Worm (Caenorhabditis elegans): ENCODE data around the gene ttbk-6.

ttbk-6 gene

DNA sequence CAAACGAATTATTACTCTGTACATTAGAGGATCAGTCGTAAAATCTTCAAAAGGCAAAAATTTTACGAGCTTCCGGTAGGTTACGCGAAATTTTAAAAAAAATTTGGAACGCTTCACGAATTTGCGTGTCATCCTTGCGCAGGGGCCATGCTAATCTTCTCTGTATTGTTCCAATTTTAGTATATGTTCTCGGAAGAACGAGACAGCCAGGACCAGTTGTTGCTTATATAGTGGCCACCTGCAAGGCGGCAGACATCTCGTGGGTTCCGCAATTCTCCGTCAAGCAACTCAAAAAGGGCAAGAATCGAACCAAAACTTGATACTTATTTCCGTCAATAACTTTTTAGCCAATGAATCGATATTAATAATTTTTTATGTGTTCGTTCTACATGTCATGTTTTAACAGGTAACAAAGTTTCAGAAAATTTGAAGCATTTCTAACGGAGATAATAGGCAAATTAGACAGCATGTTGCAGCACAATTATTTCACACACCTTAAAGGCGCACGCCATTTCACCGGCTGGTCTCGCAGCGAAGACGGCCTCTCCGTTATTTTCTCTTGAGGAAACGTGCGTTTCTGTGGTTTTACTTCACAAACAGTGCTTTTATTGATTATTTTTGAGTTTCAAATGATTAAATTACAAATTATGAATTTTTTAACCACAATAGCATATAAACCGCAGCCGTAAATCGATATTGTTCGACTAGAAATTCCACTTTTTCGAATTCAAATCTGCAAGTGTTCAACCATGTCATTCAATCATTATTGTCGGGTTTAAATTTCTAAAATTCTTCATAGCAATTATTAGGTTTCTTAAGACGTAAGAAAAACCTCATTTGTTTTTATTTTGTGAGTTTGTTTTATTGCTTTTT lies 6.4 kb downstream of the ttbk-6 start (continued):
- peak; percentile 93 for TF ChIP-seq ZK185.1 (tag; optimal IDR thresholded peaks at IDR 0.05; ENCODE audit: poor library complexity, severe bottlenecking)
- TF ChIP-seq egl-18 (GFP tag; IDR thresholded peaks at IDR 0.05) = peak; percentile 78
- TF ChIP-seq T07F8.4 (tag; optimal IDR thresholded peaks at IDR 0.05) = peak; percentile 40
- no peak for TF ChIP-seq sdz-38 (tag; optimal IDR thresholded peaks at IDR 0.05)
- peak; percentile 19 for TF ChIP-seq nhr-179 (tag; optimal IDR thresholded peaks at IDR 0.05)
- peak; percentile 2 for TF ChIP-seq F55B11.4 (tag; optimal IDR thresholded peaks at IDR 0.05; ENCODE audit: borderline replicate concordance, insufficient read depth)
- TF ChIP-seq nhr-27 (tag; optimal IDR thresholded peaks at IDR 0.05) = no peak
- peak; percentile 54 for TF ChIP-seq gei-17 (GFP tag; optimal IDR thresholded peaks at IDR 0.05)
- peak; percentile 91 for TF ChIP-seq ekl-4 (GFP tag; IDR thresholded peaks at IDR 0.05)
- peak; percentile 94 for TF ChIP-seq snpc-1.1 (tag; optimal IDR thresholded peaks at IDR 0.05; ENCODE audit: insufficient read depth)
- TF ChIP-seq F37B4.10 (GFP tag; IDR thresholded peaks at IDR 0.05) = 0 out of 2 replicates have a peak, but pooled peaks have one; percentile 73
- no peak for TF ChIP-seq F39B2.1 (GFP tag; IDR thresholded peaks at IDR 0.05)
- peak; percentile 69 for TF ChIP-seq ztf-26 (tag; optimal IDR thresholded peaks at IDR 0.05)
- peak; percentile 13 for TF ChIP-seq ztf-3 (GFP tag; optimal IDR thresholded peaks at IDR 0.05)
- peak; percentile 94 for TF ChIP-seq lin-26 (GFP tag; IDR thresholded peaks at IDR 0.05)
- peak; percentile 88 for TF ChIP-seq pbrm-1 (GFP tag; IDR thresholded peaks at IDR 0.05)
- TF ChIP-seq F57C9.4 (tag; optimal IDR thresholded peaks at IDR 0.05) = no peak
- peak; percentile 73 for TF ChIP-seq ceh-79 (tag; optimal IDR thresholded peaks at IDR 0.05)
- TF ChIP-seq ceh-91 (GFP tag; IDR thresholded peaks at IDR 0.05) = no peak; the same call in 1 of the 2 replicates
- peak; percentile 62; the same call in 1 of the 2 replicates for TF ChIP-seq B0019.2 (GFP tag; conservative IDR thresholded peaks at IDR 0.05)
- TF ChIP-seq nfyb-1 (GFP tag; IDR thresholded peaks at IDR 0.05) = peak; percentile 94
- 0 out of 2 replicates have a peak, but pooled peaks have one; percentile 35 for TF ChIP-seq Y79H2A.3 (GFP tag; conservative IDR thresholded peaks at IDR 0.05)
- peak; percentile 91 for TF ChIP-seq ztf-28 (GFP tag; IDR thresholded peaks at IDR 0.05)
- TF ChIP-seq die-1 (tag; optimal IDR thresholded peaks at IDR 0.05) = peak; percentile 91
- peak; percentile 93 for TF ChIP-seq aptf-3 (GFP tag; IDR thresholded peaks at IDR 0.05)
- peak; percentile 83 for TF ChIP-seq ama-1 (optimal IDR thresholded peaks at IDR 0.05)
- peak; percentile 81 to 87 for TF ChIP-seq ama-1 (GFP tag; optimal IDR thresholded peaks at IDR 0.05)
- peak; percentile 86; the same call in 1 of the 2 replicates for TF ChIP-seq cebp-2 (GFP tag; IDR thresholded peaks at IDR 0.05)
- TF ChIP-seq lin-35 (GFP tag; optimal IDR thresholded peaks at IDR 0.05) = peak in 2 of 3 experiments; percentile 9 to 74
- peak; percentile 9 for TF ChIP-seq lsy-27 (tag; optimal IDR thresholded peaks at IDR 0.05; ENCODE audit: borderline replicate concordance, insufficient read depth)
- no peak for TF ChIP-seq ccch-3 (GFP tag; optimal IDR thresholded peaks at IDR 0.05)
- TF ChIP-seq unc-62 (GFP tag; optimal IDR thresholded peaks at IDR 0.05) = no peak
- TF ChIP-seq bed-2 (GFP tag; IDR thresholded peaks at IDR 0.05) = peak; percentile 75
- peak; percentile 74 for TF ChIP-seq C06A6.2 (GFP tag; conservative IDR thresholded peaks at IDR 0.05)
- TF ChIP-seq T26A5.8 (tag; optimal IDR thresholded peaks at IDR 0.05) = peak; percentile 81
- peak; percentile 87 for TF ChIP-seq mcd-1 (GFP tag; IDR thresholded peaks at IDR 0.05)
- peak; percentile 96 for TF ChIP-seq bed-1 (GFP tag; IDR thresholded peaks at IDR 0.05)
- peak; percentile 52; the same call in 1 of the 2 replicates for TF ChIP-seq attf-3 (GFP tag; conservative IDR thresholded peaks at IDR 0.05)
- no peak for TF ChIP-seq dpl-1 (GFP tag; optimal IDR thresholded peaks at IDR 0.05)
- peak; percentile 53; the same call in 1 of the 2 replicates for TF ChIP-seq lir-1 (GFP tag; conservative IDR thresholded peaks at IDR 0.05)
- peak; percentile 80 for TF ChIP-seq egl-44 (GFP tag; IDR thresholded peaks at IDR 0.05)
- peak; percentile 3 for TF ChIP-seq pha-4 (tag; optimal IDR thresholded peaks at IDR 0.05)
- TF ChIP-seq nhr-80 (tag; optimal IDR thresholded peaks at IDR 0.05) = peak; percentile 55
- TF ChIP-seq tbx-9 (tag; optimal IDR thresholded peaks at IDR 0.05; ENCODE audit: borderline replicate concordance) = no peak
- peak; percentile 74 for TF ChIP-seq mxl-1 (tag; optimal IDR thresholded peaks at IDR 0.05)
- peak; percentile 91 for TF ChIP-seq B0336.3 (GFP tag; IDR thresholded peaks at IDR 0.05)
- TF ChIP-seq F23B12.7 (tag; optimal IDR thresholded peaks at IDR 0.05; ENCODE audit: insufficient read depth) = peak; percentile 69
